Fruit fly (Drosophila melanogaster) whole organism, embryonic: ENCODE results near the gene Lcp65Ac.
A peak's percentile ranks its signal among the peaks of the same experiment; 100 is the strongest.

Experiments
- B-H1 ChIP-seq: fragments of 200-800 bp; sonication (Bioruptor generic); IDR thresholded peaks from 3 replicates; pipeline ENCODE4 v1.3.6; 2022; ENCODE audit warnings: missing biosample characterization, missing genetic modification characterization
- Bgb ChIP-seq: fragments of 200-800 bp; sonication (Bioruptor generic); IDR thresholded peaks from 2 replicates; pipeline ENCODE4 v1.3.6; 2022; ENCODE audit warnings: missing biosample characterization, missing genetic modification characterization; ENCODE audit not compliant: partially characterized antibody
- CG1024 ChIP-seq: fragments of 200-800 bp; sonication (Bioruptor generic); IDR thresholded peaks from 2 replicates; pipeline ENCODE4 v1.3.6; 2022; ENCODE audit warnings: missing biosample characterization, missing genetic modification characterization
- CG10267 ChIP-seq: fragments of 200-800 bp; sonication (Bioruptor generic); optimal IDR thresholded peaks from 2 replicates; lab custom pipeline; 2018; ENCODE audit warnings: missing biosample characterization, mild to moderate bottlenecking, missing genetic modification characterization, moderate library complexity
- CG11093 ChIP-seq: fragments of 200-800 bp; sonication (Bioruptor generic); IDR thresholded peaks from 3 replicates; pipeline ENCODE4 v1.3.6; 2022; ENCODE audit warnings: missing biosample characterization, missing genetic modification characterization
- CG1233 ChIP-seq: fragments of 200-800 bp; sonication (Bioruptor generic); optimal IDR thresholded peaks from 4 replicates; lab custom pipeline; 2018; ENCODE audit warnings: missing biosample characterization, mild to moderate bottlenecking, missing genetic modification characterization
- CG14441 ChIP-seq: fragments of 200-800 bp; sonication (Bioruptor generic); IDR thresholded peaks from 2 replicates; pipeline ENCODE4 v1.3.6; 2022; ENCODE audit warnings: missing biosample characterization, missing genetic modification characterization
- CG17359 ChIP-seq: fragments of 200-800 bp; sonication (Bioruptor generic); optimal IDR thresholded peaks from 3 replicates; lab custom pipeline; 2018; ENCODE audit warnings: missing biosample characterization, mild to moderate bottlenecking, missing genetic modification characterization, moderate library complexity
- CG17612 ChIP-seq: fragments of 200-800 bp; sonication (Bioruptor generic); IDR thresholded peaks from 2 replicates; pipeline ENCODE4 v1.3.6; 2022; ENCODE audit warnings: missing biosample characterization, missing genetic modification characterization
- CG1832 ChIP-seq: fragments of 200-800 bp; sonication (Bioruptor generic); optimal IDR thresholded peaks from 2 replicates; lab custom pipeline; 2017; ENCODE audit warnings: missing biosample characterization, mild to moderate bottlenecking, missing genetic modification characterization, inconsistent platforms
- CG2202 ChIP-seq: fragments of 200-800 bp; sonication (Bioruptor generic); optimal IDR thresholded peaks from 2 replicates; lab custom pipeline; 2018; ENCODE audit warnings: missing biosample characterization, mild to moderate bottlenecking, missing genetic modification characterization
- CG2889 ChIP-seq: fragments of 200-800 bp; sonication (Bioruptor generic); IDR thresholded peaks from 3 replicates; pipeline ENCODE4 v1.3.6; 2022; ENCODE audit warnings: missing biosample characterization, missing genetic modification characterization
- CG30431 ChIP-seq: fragments of 200-800 bp; sonication (Bioruptor generic); optimal IDR thresholded peaks from 2 replicates; lab custom pipeline; 2017; ENCODE audit warnings: missing biosample characterization, missing genetic modification characterization
- CG34422 ChIP-seq: fragments of 200-800 bp; sonication (Bioruptor generic); IDR thresholded peaks from 3 replicates; pipeline ENCODE4 v1.3.6; 2022; ENCODE audit warnings: missing biosample characterization, missing genetic modification characterization
- CG4730 ChIP-seq: fragments of 200-800 bp; sonication (Bioruptor generic); IDR thresholded peaks from 2 replicates; pipeline ENCODE4 v1.3.6; 2022; ENCODE audit warnings: missing biosample characterization, missing genetic modification characterization
- CG4820 ChIP-seq: fragments of 200-800 bp; sonication (Bioruptor generic); optimal IDR thresholded peaks from 3 replicates; lab custom pipeline; 2016; ENCODE audit warnings: missing biosample characterization, missing genetic modification characterization
- CG6689 ChIP-seq: fragments of 200-800 bp; sonication (Bioruptor generic); IDR thresholded peaks from 2 replicates; pipeline ENCODE4 v1.3.6; 2022; ENCODE audit warnings: missing biosample characterization, missing genetic modification characterization
- CG7271 ChIP-seq: fragments of 200-800 bp; sonication (Bioruptor generic); optimal IDR thresholded peaks from 2 replicates; lab custom pipeline; 2018; ENCODE audit warnings: missing biosample characterization, mild to moderate bottlenecking, missing genetic modification characterization, moderate library complexity
- CG7372 ChIP-seq: fragments of 200-800 bp; sonication (Bioruptor generic); IDR thresholded peaks from 2 replicates; pipeline ENCODE4 v1.3.6; 2022; ENCODE audit warnings: missing biosample characterization, missing genetic modification characterization
- CG9797 ChIP-seq: fragments of 200-800 bp; sonication (Bioruptor generic); optimal IDR thresholded peaks from 3 replicates; lab custom pipeline; 2018; ENCODE audit warnings: missing biosample characterization, mild to moderate bottlenecking, missing genetic modification characterization
- Dip2 ChIP-seq: fragments of 200-800 bp; sonication (Bioruptor generic); IDR thresholded peaks from 2 replicates; pipeline ENCODE4 v1.3.6; 2022; ENCODE audit warnings: missing biosample characterization, missing genetic modification characterization
- HmgZ ChIP-seq: fragments of 200-800 bp; sonication (Bioruptor generic); optimal IDR thresholded peaks from 2 replicates; lab custom pipeline; 2018; ENCODE audit warnings: missing biosample characterization, mild to moderate bottlenecking, missing genetic modification characterization
- MTF-1 ChIP-seq: fragments of 200-800 bp; sonication (Bioruptor generic); optimal IDR thresholded peaks from 2 replicates; lab custom pipeline; 2018; ENCODE audit warnings: missing biosample characterization, mild to moderate bottlenecking, missing genetic modification characterization, borderline replicate concordance
- Max ChIP-seq: fragments of 200-800 bp; sonication (Bioruptor generic); optimal IDR thresholded peaks from 2 replicates; lab custom pipeline; 2016; ENCODE audit warnings: missing biosample characterization, mild to moderate bottlenecking, missing genetic modification characterization
- PHDP ChIP-seq: fragments of 200-800 bp; sonication (Bioruptor generic); optimal IDR thresholded peaks from 3 replicates; lab custom pipeline; 2018; ENCODE audit warnings: missing biosample characterization, mild to moderate bottlenecking, missing genetic modification characterization, moderate library complexity
- Pdp1 ChIP-seq, 2 experiments: fragments of 200-800 bp; sonication (Bioruptor generic); optimal IDR thresholded peaks; 3 replicates each; lab custom pipeline; 2016; ENCODE audit warnings: missing biosample characterization in 2 of 2, missing genetic modification characterization in 2 of 2, mild to moderate bottlenecking in 1 of 2, moderate library complexity in 1 of 2
- Side ChIP-seq: fragments of 200-800 bp; sonication (Bioruptor generic); optimal IDR thresholded peaks from 2 replicates; lab custom pipeline; 2016; ENCODE audit warnings: missing biosample characterization, missing genetic modification characterization
- Stat92E ChIP-seq, 3 experiments: fragments of >200 bp in 2 of 3; fragments of 200-800 bp in 1 of 3; sonication (Bioruptor generic) in 1 of 3; optimal IDR thresholded peaks; 2 replicates each; lab custom pipeline; 2017 to 2019; ENCODE audit warnings: missing biosample characterization in 3 of 3, missing genetic modification characterization in 3 of 3, mild to moderate bottlenecking in 1 of 3, moderate library complexity in 1 of 3
- al ChIP-seq: fragments of 200-800 bp; sonication (Bioruptor generic); IDR thresholded peaks from 2 replicates; pipeline ENCODE4 v1.3.6; 2022; ENCODE audit warnings: missing biosample characterization, missing genetic modification characterization
- az2 ChIP-seq: fragments of 200-800 bp; sonication (Bioruptor generic); optimal IDR thresholded peaks from 3 replicates; lab custom pipeline; 2016; ENCODE audit warnings: missing biosample characterization, missing genetic modification characterization
- bbx ChIP-seq: fragments of 200-800 bp; sonication (Bioruptor generic); IDR thresholded peaks from 2 replicates; pipeline ENCODE4 v1.3.6; 2022; ENCODE audit warnings: missing biosample characterization, missing genetic modification characterization; ENCODE audit not compliant: partially characterized antibody
- cad ChIP-seq: fragments of >200 bp; optimal IDR thresholded peaks from 2 replicates; lab custom pipeline; 2017; ENCODE audit warnings: missing biosample characterization, missing genetic modification characterization
- cg ChIP-seq: fragments of 200-800 bp; sonication (Bioruptor generic); optimal IDR thresholded peaks from 3 replicates; lab custom pipeline; 2019; ENCODE audit warnings: missing biosample characterization, mild to moderate bottlenecking, missing genetic modification characterization, moderate library complexity
- chinmo ChIP-seq: fragments of 200-800 bp; sonication (Bioruptor generic); IDR thresholded peaks from 4 replicates; pipeline ENCODE4 v1.3.6; 2022; ENCODE audit warnings: missing biosample characterization, missing genetic modification characterization; ENCODE audit not compliant: partially characterized antibody
- cwo ChIP-seq: fragments of 200-800 bp; sonication (Bioruptor generic); optimal IDR thresholded peaks from 3 replicates; lab custom pipeline; 2017; ENCODE audit warnings: missing biosample characterization, missing genetic modification characterization, mild to moderate bottlenecking, moderate library complexity, missing genetic modification reagents
- gsb ChIP-seq: fragments of 200-800 bp; sonication (Bioruptor generic); IDR thresholded peaks from 2 replicates; pipeline ENCODE4 v1.3.6; 2022; ENCODE audit warnings: missing biosample characterization, missing genetic modification characterization
- ham ChIP-seq: fragments of 200-800 bp; sonication (Bioruptor generic); IDR thresholded peaks from 2 replicates; pipeline ENCODE4 v1.3.6; 2022; ENCODE audit warnings: missing biosample characterization, missing genetic modification characterization
- ind ChIP-seq: fragments of 200-800 bp; sonication (Bioruptor generic); optimal IDR thresholded peaks from 3 replicates; lab custom pipeline; 2016; ENCODE audit warnings: missing biosample characterization, missing genetic modification characterization
- insv ChIP-seq, 2 experiments: fragments of 200-800 bp; sonication (Bioruptor generic); optimal IDR thresholded peaks; 3 replicates each; lab custom pipeline; 2016 to 2018; ENCODE audit warnings: missing biosample characterization in 2 of 2, missing genetic modification characterization in 2 of 2
- otp ChIP-seq: fragments of 200-800 bp; sonication (Bioruptor generic); IDR thresholded peaks from 3 replicates; pipeline ENCODE4, ENCODE4 v1.3.6; 2022; ENCODE audit warnings: missing biosample characterization, missing genetic modification characterization
- pho ChIP-seq: fragments of 200-800 bp; sonication (Bioruptor generic); optimal IDR thresholded peaks from 2 replicates; lab custom pipeline; 2016; ENCODE audit warnings: missing biosample characterization, missing genetic modification characterization
- phol ChIP-seq: fragments of 200-800 bp; sonication (Bioruptor generic); optimal IDR thresholded peaks from 3 replicates; lab custom pipeline; 2018; ENCODE audit warnings: missing biosample characterization, mild to moderate bottlenecking, missing genetic modification characterization, moderate library complexity
- sna ChIP-seq: fragments of 200-800 bp; sonication (Bioruptor generic); IDR thresholded peaks from 2 replicates; pipeline ENCODE4 v1.3.6; 2022; ENCODE audit warnings: missing biosample characterization, missing genetic modification characterization; ENCODE audit not compliant: partially characterized antibody
- so ChIP-seq: fragments of 200-800 bp; sonication (Bioruptor generic); IDR thresholded peaks from 3 replicates; pipeline ENCODE4 v1.3.6; 2022; ENCODE audit warnings: missing biosample characterization, missing genetic modification characterization
- sob ChIP-seq: fragments of 200-800 bp; sonication (Bioruptor generic); IDR thresholded peaks from 2 replicates; pipeline ENCODE4 v1.3.6; 2022; ENCODE audit warnings: missing biosample characterization, missing genetic modification characterization
- stc ChIP-seq: fragments of 200-800 bp; sonication (Bioruptor generic); IDR thresholded peaks from 2 replicates; pipeline ENCODE4 v1.3.6; 2022; ENCODE audit warnings: missing biosample characterization, missing genetic modification characterization
- tap ChIP-seq: fragments of 200-800 bp; optimal IDR thresholded peaks from 3 replicates; lab custom pipeline; 2019; ENCODE audit warnings: missing biosample characterization, mild to moderate bottlenecking, missing genetic modification characterization, moderate library complexity
- tx ChIP-seq: fragments of 200-800 bp; sonication (Bioruptor generic); optimal IDR thresholded peaks from 2 replicates; lab custom pipeline; 2016; ENCODE audit warnings: missing biosample characterization, missing genetic modification characterization
- zen ChIP-seq: fragments of 200-800 bp; sonication (Bioruptor generic); optimal IDR thresholded peaks from 3 replicates; lab custom pipeline; 2018; ENCODE audit warnings: missing biosample characterization, mild to moderate bottlenecking, missing genetic modification characterization, moderate library complexity
- zen2 ChIP-seq: fragments of 200-800 bp; sonication (Bioruptor generic); IDR thresholded peaks from 3 replicates; pipeline ENCODE4 v1.3.6; 2022; ENCODE audit warnings: missing biosample characterization, missing genetic modification characterization; ENCODE audit not compliant: partially characterized antibody

The Lcp65Ac gene

DNA sequence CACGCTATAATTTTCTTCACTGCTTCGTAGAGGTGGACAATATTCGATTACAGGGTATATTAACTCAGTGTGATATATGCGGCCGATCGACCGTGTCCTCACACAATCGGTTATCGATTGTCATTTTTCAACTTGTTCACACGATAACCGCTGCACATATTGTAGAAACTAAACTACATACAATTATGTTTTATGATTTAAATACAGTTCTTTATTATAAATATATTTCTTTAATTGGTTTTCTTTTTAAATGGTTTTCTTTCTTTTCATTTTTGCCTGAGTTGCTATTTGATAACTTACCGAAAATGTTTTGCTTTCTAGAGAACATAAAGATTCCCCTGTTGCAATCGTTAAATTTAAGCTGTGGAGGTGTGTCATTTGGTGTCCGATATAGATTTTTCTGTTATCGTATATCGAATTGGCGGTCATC is 29.2 kb downstream of the Lcp65Ac start, which contains the start of the genes fmt and CG7376 (continued):
- TF ChIP-seq MTF-1 (GFP tag; lab: Kevin White, UChicago) (no peak), CG14441 (no peak), al (GFP tag; lab: Robert Waterston, UW) (no peak), B-H1 (GFP tag; lab: Robert Waterston, UW) (no peak), bbx (GFP tag; lab: Robert Waterston, UW) (peak; percentile 71), otp (no peak), CG1024 (no peak), gsb (GFP tag; lab: Robert Waterston, UW) (no peak), CG1233 (GFP tag; lab: Kevin White, UChicago) (no peak), cad (no peak), zen2 (GFP tag; lab: Robert Waterston, UW) (peak; percentile 54; the same call in 1 of the 3 replicates), az2 (peak; percentile 7), CG2889 (GFP tag; lab: Robert Waterston, UW) (no peak), Bgb (peak; percentile 71), CG6689 (no peak), zen (tag; lab: Kevin White, UChicago) (peak; percentile 59), cwo (GFP tag; lab: Kevin White, UChicago) (no peak), HmgZ (tag; lab: Kevin White, UChicago) (peak; percentile 23), CG17359 (tag; lab: Kevin White, UChicago) (no peak), CG34422 (GFP tag; lab: Robert Waterston, UW) (no peak), so (no peak), tap (tag; lab: Kevin White, UChicago) (no peak), phol (tag; lab: Kevin White, UChicago) (peak; percentile 68), PHDP (no peak), CG7271 (tag; lab: Kevin White, UChicago) (no peak), CG2202 (tag; lab: Kevin White, UChicago) (no peak), CG17612 (GFP tag; lab: Robert Waterston, UW) (no peak), sob (no peak), CG10267 (peak; percentile 71), Stat92E (GFP tag; optimal IDR thresholded peaks at IDR 0.05; lab: Kevin White, UChicago) (peak in 1 of 3 experiments; percentile 64), CG30431 (no peak), CG11093 (GFP tag; lab: Robert Waterston, UW) (no peak), insv (GFP tag; optimal IDR thresholded peaks at IDR 0.05; lab: Kevin White, UChicago) (no peak), tx (GFP tag; lab: Kevin White, UChicago) (no peak), chinmo (peak; percentile 75; the same call in 2 of the 4 replicates), Dip2 (GFP tag; lab: Robert Waterston, UW) (no peak), CG4730 (GFP tag; lab: Robert Waterston, UW) (no peak), CG4820 (GFP tag; lab: Kevin White, UChicago) (no peak), pho (GFP tag; lab: Kevin White, UChicago) (no peak), CG9797 (GFP tag; lab: Kevin White, UChicago) (peak; percentile 16), Pdp1 (GFP tag; optimal IDR thresholded peaks at IDR 0.05; lab: Kevin White, UChicago) (no peak), CG1832 (GFP tag; lab: Kevin White, UChicago) (no peak), sna (peak; percentile 75), cg (GFP tag; lab: Kevin White, UChicago) (no peak), stc (GFP tag; lab: Robert Waterston, UW) (no peak), Side (GFP tag; lab: Kevin White, UChicago) (no peak), ham (no peak), Max (GFP tag; lab: Kevin White, UChicago) (peak; percentile 63), ind (GFP tag; lab: Kevin White, UChicago) (peak; percentile 31), CG7372 (GFP tag; lab: Robert Waterston, UW) (no peak)
